Fruit fly (Drosophila melanogaster): ENCODE results near the gene CG42245.

Gene CG42245

dm6 chr3L:2589167-2589910, 42.2 kb upstream of the CG42245 start, which contains the start of gene dos (continued):
- TF ChIP-seq CG10462 (GFP tag; optimal IDR thresholded peaks at IDR 0.05) (peak; percentile 28), oc (tag; optimal IDR thresholded peaks at IDR 0.05) (peak; percentile 6), CG13894 (tag; optimal IDR thresholded peaks at IDR 0.05) (peak; percentile 67), Sry-δ (GFP tag; optimal IDR thresholded peaks at IDR 0.05) (peak; percentile 91), zfh2 (GFP tag; optimal IDR thresholded peaks at IDR 0.05) (peak; percentile 38), nmo (GFP tag; optimal IDR thresholded peaks at IDR 0.05) (peak; percentile 73), CG7963 (GFP tag; IDR thresholded peaks at IDR 0.05; ENCODE audit: partially characterized antibody) (0 out of 3 replicates have a peak, but pooled peaks have one; percentile 52), CG12219 (GFP tag; optimal IDR thresholded peaks at IDR 0.05) (no peak), NfI (GFP tag; optimal IDR thresholded peaks at IDR 0.05) (peak; percentile 39), Rx (GFP tag; IDR thresholded peaks at IDR 0.05) (no peak), slp2 (GFP tag; optimal IDR thresholded peaks at IDR 0.05) (no peak), mam (GFP tag; optimal IDR thresholded peaks at IDR 0.05) (no peak), bsh (GFP tag; optimal IDR thresholded peaks at IDR 0.05) (peak in 1 of 2 experiments; percentile 53), CG7372 (GFP tag; IDR thresholded peaks at IDR 0.05) (no peak), Nf-YA (GFP tag; IDR thresholded peaks at IDR 0.05) (no peak), Poxn (GFP tag; IDR thresholded peaks at IDR 0.05) (no peak), ab (GFP tag; optimal IDR thresholded peaks at IDR 0.05) (no peak), odd (GFP tag; optimal IDR thresholded peaks at IDR 0.05) (no peak), tgo (GFP tag; IDR thresholded peaks at IDR 0.05) (no peak), CG6654 (GFP tag; optimal IDR thresholded peaks at IDR 0.05) (no peak), Asciz (GFP tag; optimal IDR thresholded peaks at IDR 0.05) (peak; percentile 32), CG7745 (tag; optimal IDR thresholded peaks at IDR 0.05) (peak; percentile 47), bcd (GFP tag; optimal IDR thresholded peaks at IDR 0.05) (peak; percentile 10), CG17361 (GFP tag; IDR thresholded peaks at IDR 0.05) (peak; percentile 72), rib (GFP tag; IDR thresholded peaks at IDR 0.05) (no peak), seq (GFP tag; IDR thresholded peaks at IDR 0.05) (no peak), Dbx (GFP tag; IDR thresholded peaks at IDR 0.05) (peak; percentile 62; the same call in 2 of the 3 replicates), ken (GFP tag; IDR thresholded peaks at IDR 0.05) (no peak), fd64A (GFP tag; optimal IDR thresholded peaks at IDR 0.05) (no peak), Blimp-1 (GFP tag; optimal IDR thresholded peaks at IDR 0.05) (peak; percentile 43), Hr78 (GFP tag; optimal IDR thresholded peaks at IDR 0.05) (no peak), CG31441 (GFP tag; IDR thresholded peaks at IDR 0.05) (0 out of 2 replicates have a peak, but pooled peaks have one; percentile 28), E2f2 (GFP tag; IDR thresholded peaks at IDR 0.05) (peak; percentile 68), abd-A (tag; optimal IDR thresholded peaks at IDR 0.05) (peak; percentile 42), CG10979 (tag; optimal IDR thresholded peaks at IDR 0.05) (peak; percentile 34), CG17186 (GFP tag; optimal IDR thresholded peaks at IDR 0.05) (peak; percentile 69), dpn (GFP tag; optimal IDR thresholded peaks at IDR 0.05) (peak; percentile 43 to 66), dm (GFP tag; optimal IDR thresholded peaks at IDR 0.05) (peak; percentile 34), Hmr (GFP tag; optimal IDR thresholded peaks at IDR 0.05) (peak; percentile 54), CG13296 (GFP tag; optimal IDR thresholded peaks at IDR 0.05) (peak; percentile 35), amos (GFP tag; IDR thresholded peaks at IDR 0.05; ENCODE audit: partially characterized antibody) (peak; percentile 80), ap (GFP tag; IDR thresholded peaks at IDR 0.05) (no peak), Deaf1 (tag; optimal IDR thresholded peaks at IDR 0.05) (peak; percentile 1), CG4707 (GFP tag; optimal IDR thresholded peaks at IDR 0.05) (no peak), CG2116 (GFP tag; optimal IDR thresholded peaks at IDR 0.05) (peak; percentile 94), Dfd (GFP tag; optimal IDR thresholded peaks at IDR 0.05) (no peak), CG42726 (GFP tag; IDR thresholded peaks at IDR 0.05; ENCODE audit: partially characterized antibody) (peak; percentile 79), CG3163 (GFP tag; optimal IDR thresholded peaks at IDR 0.05) (no peak), ttk (GFP tag; IDR thresholded peaks at IDR 0.05) (0 out of 2 replicates have a peak, but pooled peaks have one; percentile 8)
